Fruit fly (Drosophila melanogaster) whole organism, embryonic: ENCODE data around the gene Hip14.

Experiments used
- ATbp ChIP-seq: fragments of 200-800 bp; sonication (Bioruptor generic); optimal IDR thresholded peaks from 2 replicates; lab custom pipeline; 2017; ENCODE audit warnings: missing biosample characterization, mild to moderate bottlenecking, missing genetic modification characterization, missing genetic modification reagents
- Abd-B ChIP-seq: fragments of 200-800 bp; sonication (Bioruptor generic); optimal IDR thresholded peaks from 2 replicates; lab custom pipeline; 2018; ENCODE audit warnings: missing biosample characterization, mild to moderate bottlenecking, missing genetic modification characterization, moderate library complexity
- Atf-2 ChIP-seq: fragments of 200-800 bp; sonication (Bioruptor generic); optimal IDR thresholded peaks from 2 replicates; lab custom pipeline; 2016; ENCODE audit warnings: missing biosample characterization, missing genetic modification characterization
- CG10267 ChIP-seq: fragments of 200-800 bp; sonication (Bioruptor generic); optimal IDR thresholded peaks from 2 replicates; lab custom pipeline; 2018; ENCODE audit warnings: missing biosample characterization, mild to moderate bottlenecking, missing genetic modification characterization, moderate library complexity
- CG11560 ChIP-seq: fragments of 200-800 bp; sonication (Bioruptor generic); IDR thresholded peaks from 3 replicates; pipeline ENCODE4 v1.3.6; 2022; ENCODE audit warnings: missing biosample characterization, missing genetic modification characterization
- CG13424 ChIP-seq: fragments of 200-800 bp; sonication (Bioruptor generic); optimal IDR thresholded peaks from 2 replicates; lab custom pipeline; 2019; ENCODE audit warnings: missing biosample characterization, mild to moderate bottlenecking, missing genetic modification characterization, moderate library complexity
- CG13624 ChIP-seq: fragments of 200-800 bp; sonication (Bioruptor generic); optimal IDR thresholded peaks from 2 replicates; lab custom pipeline; 2016; ENCODE audit warnings: missing biosample characterization, missing genetic modification characterization
- CG14860 ChIP-seq: fragments of 200-800 bp; sonication (Bioruptor generic); IDR thresholded peaks from 3 replicates; pipeline ENCODE4 v1.3.6; 2022; ENCODE audit warnings: missing biosample characterization, missing genetic modification characterization; ENCODE audit not compliant: partially characterized antibody
- CG17328 ChIP-seq: fragments of 200-800 bp; sonication (Bioruptor generic); IDR thresholded peaks from 2 replicates; pipeline ENCODE4 v1.3.6; 2022; ENCODE audit warnings: missing biosample characterization, missing genetic modification characterization
- CG2678 ChIP-seq: fragments of 200-800 bp; sonication (Bioruptor generic); optimal IDR thresholded peaks from 3 replicates; lab custom pipeline; 2019; ENCODE audit warnings: missing biosample characterization, mild to moderate bottlenecking, missing genetic modification characterization, moderate library complexity
- CG31441 ChIP-seq: fragments of 200-800 bp; sonication (Bioruptor generic); IDR thresholded peaks from 2 replicates; pipeline ENCODE4 v1.3.6; 2022; ENCODE audit warnings: missing biosample characterization, missing genetic modification characterization
- CG33557 ChIP-seq: fragments of 200-800 bp; sonication (Bioruptor generic); optimal IDR thresholded peaks from 2 replicates; lab custom pipeline; 2019; ENCODE audit warnings: missing biosample characterization, mild to moderate bottlenecking, missing genetic modification characterization, moderate library complexity
- CG4424 ChIP-seq: fragments of 200-800 bp; sonication (Bioruptor generic); optimal IDR thresholded peaks from 3 replicates; lab custom pipeline; 2016; ENCODE audit warnings: missing biosample characterization, missing genetic modification characterization
- CG4617 ChIP-seq: fragments of 200-800 bp; sonication (Bioruptor generic); optimal IDR thresholded peaks from 3 replicates; lab custom pipeline; 2016; ENCODE audit warnings: missing biosample characterization, missing genetic modification characterization, borderline replicate concordance
- CG7372 ChIP-seq: fragments of 200-800 bp; sonication (Bioruptor generic); IDR thresholded peaks from 2 replicates; pipeline ENCODE4 v1.3.6; 2022; ENCODE audit warnings: missing biosample characterization, missing genetic modification characterization
- CG7786 ChIP-seq: fragments of 200-800 bp; sonication (Bioruptor generic); optimal IDR thresholded peaks from 2 replicates; lab custom pipeline; 2016; ENCODE audit warnings: missing biosample characterization, missing genetic modification characterization
- CG7839 ChIP-seq: fragments of 200-800 bp; sonication (Bioruptor generic); optimal IDR thresholded peaks from 3 replicates; lab custom pipeline; 2018; ENCODE audit warnings: missing biosample characterization, mild to moderate bottlenecking, missing genetic modification characterization, moderate library complexity
- CG8388 ChIP-seq: fragments of 200-800 bp; sonication (Bioruptor generic); optimal IDR thresholded peaks from 2 replicates; lab custom pipeline; 2019; ENCODE audit warnings: missing biosample characterization, mild to moderate bottlenecking, missing genetic modification characterization, moderate library complexity
- CG9215 ChIP-seq: fragments of 200-800 bp; sonication (Bioruptor generic); IDR thresholded peaks from 2 replicates; pipeline ENCODE4 v1.3.6; 2022; ENCODE audit warnings: missing biosample characterization, missing genetic modification characterization
- CG9727 ChIP-seq: fragments of 200-800 bp; sonication (Bioruptor generic); optimal IDR thresholded peaks from 3 replicates; lab custom pipeline; 2017; ENCODE audit warnings: missing biosample characterization, mild to moderate bottlenecking, missing genetic modification characterization
- Dll ChIP-seq: fragments of 200-800 bp; sonication (Bioruptor generic); IDR thresholded peaks from 4 replicates; pipeline ENCODE4 v1.3.6; 2022; ENCODE audit warnings: missing biosample characterization, missing genetic modification characterization; ENCODE audit not compliant: partially characterized antibody
- Hmr ChIP-seq: fragments of 200-800 bp; sonication (Bioruptor generic); optimal IDR thresholded peaks from 3 replicates; lab custom pipeline; 2017; ENCODE audit warnings: mild to moderate bottlenecking, missing biosample characterization, missing genetic modification reagents, missing genetic modification characterization
- Hr51 ChIP-seq, 2 experiments: fragments of 200-800 bp; sonication (Bioruptor generic); optimal IDR thresholded peaks; 2 replicates in 1 of 2; 3 replicates in 1 of 2; lab custom pipeline; 2016 to 2018; ENCODE audit warnings: missing biosample characterization in 2 of 2, missing genetic modification characterization in 2 of 2, mild to moderate bottlenecking in 1 of 2, moderate library complexity in 1 of 2
- Med ChIP-seq: fragments of 200-800 bp; sonication (Bioruptor generic); peaks from one replicate; lab custom pipeline; 2016; ENCODE audit warnings: missing biosample characterization, missing genetic modification characterization, mild to moderate bottlenecking, inconsistent platforms, moderate library complexity
- Xrp1 ChIP-seq: fragments of 200-800 bp; sonication (Bioruptor generic); IDR thresholded peaks from 2 replicates; pipeline ENCODE4 v1.3.6; 2022; ENCODE audit warnings: missing biosample characterization, missing genetic modification characterization
- ash1 ChIP-seq: fragments of 200-800 bp; sonication (Bioruptor generic); optimal IDR thresholded peaks from 2 replicates; lab custom pipeline; 2018; ENCODE audit warnings: missing biosample characterization, mild to moderate bottlenecking, missing genetic modification characterization
- bowl ChIP-seq: fragments of 200-800 bp; sonication (Bioruptor generic); IDR thresholded peaks from 2 replicates; pipeline ENCODE4 v1.3.6; 2022; ENCODE audit warnings: missing biosample characterization, missing genetic modification characterization
- cato ChIP-seq: fragments of 200-800 bp; sonication (Bioruptor generic); optimal IDR thresholded peaks from 2 replicates; lab custom pipeline; 2016; ENCODE audit warnings: missing biosample characterization, missing genetic modification characterization, borderline replicate concordance
- emc ChIP-seq: fragments of 200-800 bp; sonication (Bioruptor generic); optimal IDR thresholded peaks from 2 replicates; lab custom pipeline; 2016; ENCODE audit warnings: missing biosample characterization, missing genetic modification characterization
- exex ChIP-seq: fragments of 200-800 bp; sonication (Bioruptor generic); optimal IDR thresholded peaks from 4 replicates; lab custom pipeline; 2018; ENCODE audit warnings: missing biosample characterization, mild to moderate bottlenecking, missing genetic modification characterization, moderate library complexity
- fru ChIP-seq: fragments of >200 bp; optimal IDR thresholded peaks from 2 replicates; lab custom pipeline; 2017
- ftz-f1 ChIP-seq: fragments of 200-800 bp; sonication (Bioruptor generic); optimal IDR thresholded peaks from 2 replicates; lab custom pipeline; 2016; ENCODE audit warnings: missing biosample characterization, missing genetic modification characterization
- gcm ChIP-seq: fragments of 200-800 bp; sonication (Bioruptor generic); optimal IDR thresholded peaks from 2 replicates; lab custom pipeline; 2019; ENCODE audit warnings: missing biosample characterization, mild to moderate bottlenecking, missing genetic modification characterization, moderate library complexity
- kah ChIP-seq: fragments of 200-800 bp; sonication (Bioruptor generic); optimal IDR thresholded peaks from 2 replicates; lab custom pipeline; 2018; ENCODE audit warnings: missing biosample characterization, mild to moderate bottlenecking, missing genetic modification characterization
- knrl ChIP-seq: fragments of 200-800 bp; sonication (Bioruptor generic); IDR thresholded peaks from 3 replicates; pipeline ENCODE4 v1.3.6; 2022; ENCODE audit warnings: missing biosample characterization, missing genetic modification characterization; ENCODE audit not compliant: partially characterized antibody
- nmo ChIP-seq: fragments of 200-800 bp; sonication (Bioruptor generic); optimal IDR thresholded peaks from 2 replicates; lab custom pipeline; 2018; ENCODE audit warnings: missing biosample characterization, mild to moderate bottlenecking, missing genetic modification characterization, moderate library complexity
- oc ChIP-seq: fragments of 200-800 bp; sonication (Bioruptor generic); optimal IDR thresholded peaks from 2 replicates; lab custom pipeline; 2018; ENCODE audit warnings: missing biosample characterization, mild to moderate bottlenecking, missing genetic modification characterization, moderate library complexity
- pita ChIP-seq: fragments of 200-800 bp; sonication (Bioruptor generic); optimal IDR thresholded peaks from 2 replicates; lab custom pipeline; 2017; ENCODE audit warnings: missing biosample characterization, mild to moderate bottlenecking, missing genetic modification characterization
- pros ChIP-seq: fragments of 200-800 bp; sonication (Bioruptor generic); optimal IDR thresholded peaks from 3 replicates; lab custom pipeline; 2019; ENCODE audit warnings: missing biosample characterization, mild to moderate bottlenecking, missing genetic modification characterization, moderate library complexity
- psq ChIP-seq: fragments of 200-800 bp; sonication (Bioruptor generic); optimal IDR thresholded peaks from 2 replicates; lab custom pipeline; 2017; ENCODE audit warnings: missing biosample characterization, missing genetic modification characterization
- run ChIP-seq: fragments of 200-800 bp; sonication (Bioruptor generic); optimal IDR thresholded peaks from 3 replicates; lab custom pipeline; 2018; ENCODE audit warnings: missing biosample characterization, mild to moderate bottlenecking, missing genetic modification characterization
- salm ChIP-seq: fragments of 200-800 bp; sonication (Bioruptor generic); optimal IDR thresholded peaks from 2 replicates; lab custom pipeline; 2018; ENCODE audit warnings: missing biosample characterization, mild to moderate bottlenecking, missing genetic modification characterization
- schlank ChIP-seq: fragments of 200-800 bp; sonication (Bioruptor generic); optimal IDR thresholded peaks from 2 replicates; lab custom pipeline; 2018; ENCODE audit warnings: missing biosample characterization, mild to moderate bottlenecking, missing genetic modification characterization
- sd ChIP-seq: fragments of 200-800 bp; sonication (Bioruptor generic); optimal IDR thresholded peaks from 3 replicates; lab custom pipeline; 2018; ENCODE audit warnings: missing biosample characterization, mild to moderate bottlenecking, missing genetic modification characterization, moderate library complexity
- slou ChIP-seq: fragments of 200-800 bp; sonication (Bioruptor generic); optimal IDR thresholded peaks from 3 replicates; lab custom pipeline; 2016; ENCODE audit warnings: missing biosample characterization, missing genetic modification characterization
- sob ChIP-seq: fragments of 200-800 bp; sonication (Bioruptor generic); IDR thresholded peaks from 2 replicates; pipeline ENCODE4 v1.3.6; 2022; ENCODE audit warnings: missing biosample characterization, missing genetic modification characterization
- trem ChIP-seq: fragments of 200-800 bp; optimal IDR thresholded peaks from 3 replicates; lab custom pipeline; 2019; ENCODE audit warnings: missing biosample characterization, mild to moderate bottlenecking, missing genetic modification characterization, moderate library complexity
- vfl ChIP-seq: fragments of 200-800 bp; sonication (Bioruptor generic); optimal IDR thresholded peaks from 2 replicates; lab custom pipeline; 2016; ENCODE audit warnings: missing biosample characterization, missing genetic modification characterization
- zf30C ChIP-seq: fragments of 200-800 bp; sonication (Bioruptor generic); optimal IDR thresholded peaks from 3 replicates; lab custom pipeline; 2018; ENCODE audit warnings: missing biosample characterization, mild to moderate bottlenecking, missing genetic modification characterization

Hip14 gene

DNA sequence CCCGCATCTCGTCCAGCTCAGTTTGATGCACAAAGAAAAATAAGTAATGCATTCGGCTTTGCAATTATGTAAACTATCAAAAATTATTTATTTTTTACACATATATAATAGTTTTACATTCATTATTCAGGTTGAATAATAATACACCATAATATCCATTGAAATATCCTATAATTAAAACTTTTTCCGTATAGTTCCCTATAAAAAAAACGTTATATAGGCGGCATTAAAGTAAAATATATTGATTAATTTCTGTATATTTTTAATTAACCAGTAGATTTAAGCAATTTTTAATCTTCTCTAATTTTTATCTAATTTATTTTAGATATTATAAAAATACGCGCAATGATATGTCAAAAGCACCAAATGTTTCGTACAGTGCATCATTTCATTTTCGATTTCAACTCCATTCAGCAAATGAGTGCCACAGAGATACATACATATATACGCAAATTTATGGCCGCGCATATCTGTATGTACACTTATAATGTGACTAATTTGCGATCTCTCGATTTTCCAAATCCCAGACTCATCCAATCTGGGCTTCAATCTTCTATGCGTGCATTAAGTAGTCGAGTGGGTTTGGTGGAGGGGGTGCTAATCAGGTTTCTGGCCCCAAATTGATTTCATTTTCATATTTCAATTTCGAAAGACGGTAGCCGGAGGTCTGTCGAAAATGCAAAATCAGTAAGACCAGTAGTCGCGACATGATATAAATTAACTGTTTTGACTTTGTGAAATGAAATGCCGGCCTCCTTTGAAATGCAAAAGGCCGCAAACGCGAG, 25.4 kb downstream of the Hip14 start (continued):
- TF ChIP-seq schlank = no peak
- TF ChIP-seq Dll (GFP tag; lab: Robert Waterston, UW) = no peak
- no peak for TF ChIP-seq vfl (GFP tag; lab: Kevin White, UChicago)
- no peak for TF ChIP-seq CG4617
- TF ChIP-seq ash1 = no peak
- no peak for TF ChIP-seq Abd-B (GFP tag; lab: Kevin White, UChicago)
- no peak for TF ChIP-seq CG13624 (GFP tag; lab: Kevin White, UChicago)
- TF ChIP-seq CG33557 (GFP tag; lab: Kevin White, UChicago) = peak; percentile 22
- TF ChIP-seq zf30C (GFP tag; lab: Kevin White, UChicago) = peak; percentile 45
- TF ChIP-seq oc = no peak
- peak; percentile 72; the same call in 1 of the 2 replicates for TF ChIP-seq bowl (GFP tag; lab: Robert Waterston, UW)
- no peak for TF ChIP-seq salm
- peak in 1 of 2 experiments; percentile 55 for TF ChIP-seq Hr51 (GFP tag; optimal IDR thresholded peaks at IDR 0.05; lab: Kevin White, UChicago)
- no peak for TF ChIP-seq Med (GFP tag; lab: Kevin White, UChicago)
- TF ChIP-seq Hmr (GFP tag; lab: Kevin White, UChicago) = no peak
- TF ChIP-seq ftz-f1 (GFP tag; lab: Kevin White, UChicago) = no peak
- no peak for TF ChIP-seq emc
- TF ChIP-seq CG4424 (GFP tag; lab: Kevin White, UChicago) = no peak
- no peak for TF ChIP-seq Atf-2 (GFP tag; lab: Kevin White, UChicago)
- TF ChIP-seq CG7839 (tag; lab: Kevin White, UChicago) = peak; percentile 29
- peak; percentile 36 for TF ChIP-seq CG13424 (tag; lab: Kevin White, UChicago)
- no peak for TF ChIP-seq psq
- TF ChIP-seq run = no peak
- no peak for TF ChIP-seq CG11560 (tag; lab: Robert Waterston, UW)
- TF ChIP-seq gcm (GFP tag; lab: Kevin White, UChicago) = no peak
- no peak for TF ChIP-seq sob (GFP tag; lab: Robert Waterston, UW)
- no peak for TF ChIP-seq knrl (GFP tag; lab: Robert Waterston, UW)
- peak; percentile 46 for TF ChIP-seq nmo (GFP tag; lab: Kevin White, UChicago)
- TF ChIP-seq CG9727 = peak; percentile 27
- no peak for TF ChIP-seq CG14860 (GFP tag; lab: Robert Waterston, UW)
- TF ChIP-seq CG10267 (tag; lab: Kevin White, UChicago) = peak; percentile 33
- TF ChIP-seq Xrp1 (GFP tag; lab: Robert Waterston, UW) = 0 out of 2 replicates have a peak, but pooled peaks have one; percentile 13
- no peak for TF ChIP-seq CG8388
- no peak for TF ChIP-seq CG9215
- no peak for TF ChIP-seq ATbp (GFP tag; lab: Kevin White, UChicago)
- no peak for TF ChIP-seq CG7372
- TF ChIP-seq trem = no peak
- TF ChIP-seq CG7786 (GFP tag; lab: Kevin White, UChicago) = no peak
- no peak for TF ChIP-seq pros (GFP tag; lab: Kevin White, UChicago)
- no peak for TF ChIP-seq CG17328 (GFP tag; lab: Robert Waterston, UW)
- peak; percentile 50 for TF ChIP-seq CG2678 (tag; lab: Kevin White, UChicago)
- TF ChIP-seq exex = no peak
- TF ChIP-seq CG31441 (GFP tag; lab: Robert Waterston, UW) = peak; percentile 63
- TF ChIP-seq fru (lab: Kevin White, UChicago) = no peak
- TF ChIP-seq kah (GFP tag; lab: Kevin White, UChicago) = no peak
- peak; percentile 20 for TF ChIP-seq sd (tag; lab: Kevin White, UChicago)
- no peak for TF ChIP-seq pita (GFP tag; lab: Kevin White, UChicago)
- TF ChIP-seq slou (GFP tag; lab: Kevin White, UChicago) = no peak
- TF ChIP-seq cato (GFP tag; lab: Kevin White, UChicago) = no peak
